Worm (Caenorhabditis elegans): Measurements from ENCODE around the gene clec-61.
A peak's percentile ranks its signal among the peaks of the same experiment; 100 is the strongest.
"Not testable (repeated sequence)": the region's sequence is repeated elsewhere in the genome, so short reads cannot be mapped to it uniquely, and the experiment has no call there.

The clec-61 gene

DNA sequence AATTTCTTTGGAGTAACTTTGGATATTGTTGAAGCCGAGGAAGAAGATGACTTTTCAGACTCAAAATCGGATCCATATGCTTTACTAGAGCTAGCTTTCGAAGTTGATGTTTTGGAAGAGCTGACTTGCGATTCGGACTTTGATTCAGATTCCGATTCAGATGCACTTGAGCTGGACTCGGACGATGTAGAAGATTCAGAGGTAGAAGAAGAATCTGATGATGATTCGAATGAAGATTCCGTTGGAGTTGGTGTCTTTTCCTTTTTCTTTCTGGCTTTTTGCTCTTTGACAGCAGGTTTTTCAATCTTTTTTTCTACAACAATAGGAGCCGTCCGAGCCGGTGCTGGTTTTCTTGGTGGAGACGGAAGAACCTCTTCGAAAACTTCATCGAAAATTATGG, 17.6 kb upstream of the clec-61 start:
- TF ChIP-seq med-1 (GFP tag; optimal IDR thresholded peaks at IDR 0.05; ENCODE audit: insufficient read depth) (no peak), tab-1 (GFP tag; IDR thresholded peaks at IDR 0.05) (no peak), T22C8.4 (GFP tag; IDR thresholded peaks at IDR 0.05) (no peak), ref-1 (GFP tag; conservative IDR thresholded peaks at IDR 0.05) (no peak), klf-2 (GFP tag; conservative IDR thresholded peaks at IDR 0.05) (no peak), cog-1 (tag; optimal IDR thresholded peaks at IDR 0.05) (no peak), flt-1 (GFP tag; IDR thresholded peaks at IDR 0.05) (no peak), ztf-23 (GFP tag; IDR thresholded peaks at IDR 0.05) (no peak), ztf-29 (GFP tag; IDR thresholded peaks at IDR 0.05) (no peak)

DNA sequence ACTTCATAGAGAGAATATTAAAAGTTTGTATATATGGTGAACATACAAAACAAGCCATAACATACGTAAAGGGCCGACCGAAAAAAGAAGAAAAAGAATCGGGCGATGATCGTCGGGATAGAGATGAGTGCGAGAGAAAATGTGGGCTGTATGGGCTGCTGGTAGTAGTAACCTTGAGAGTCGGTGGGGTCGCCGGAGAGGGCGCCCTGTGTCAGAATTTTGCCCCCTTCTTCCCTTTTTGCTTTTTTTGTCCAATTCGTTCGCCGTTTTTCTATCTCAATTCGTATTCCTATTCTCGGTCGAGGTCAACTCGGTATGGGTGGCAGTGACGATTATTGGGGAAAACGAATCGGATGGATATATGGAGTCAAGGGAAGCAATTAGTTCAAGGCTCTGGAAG, 15.6 kb upstream of the clec-61 start:
- no peak for TF ChIP-seq T22C8.4 (GFP tag; IDR thresholded peaks at IDR 0.05)
- TF ChIP-seq cog-1 (tag; optimal IDR thresholded peaks at IDR 0.05) = no peak
- no peak for TF ChIP-seq ztf-29 (GFP tag; IDR thresholded peaks at IDR 0.05)
- TF ChIP-seq med-1 (GFP tag; optimal IDR thresholded peaks at IDR 0.05; ENCODE audit: insufficient read depth) = no peak
- no peak for TF ChIP-seq klf-2 (GFP tag; conservative IDR thresholded peaks at IDR 0.05)
- no peak for TF ChIP-seq ztf-23 (GFP tag; IDR thresholded peaks at IDR 0.05)
- no peak for TF ChIP-seq ref-1 (GFP tag; conservative IDR thresholded peaks at IDR 0.05)
- TF ChIP-seq tab-1 (GFP tag; IDR thresholded peaks at IDR 0.05) = no peak
- no peak for TF ChIP-seq flt-1 (GFP tag; IDR thresholded peaks at IDR 0.05)

DNA sequence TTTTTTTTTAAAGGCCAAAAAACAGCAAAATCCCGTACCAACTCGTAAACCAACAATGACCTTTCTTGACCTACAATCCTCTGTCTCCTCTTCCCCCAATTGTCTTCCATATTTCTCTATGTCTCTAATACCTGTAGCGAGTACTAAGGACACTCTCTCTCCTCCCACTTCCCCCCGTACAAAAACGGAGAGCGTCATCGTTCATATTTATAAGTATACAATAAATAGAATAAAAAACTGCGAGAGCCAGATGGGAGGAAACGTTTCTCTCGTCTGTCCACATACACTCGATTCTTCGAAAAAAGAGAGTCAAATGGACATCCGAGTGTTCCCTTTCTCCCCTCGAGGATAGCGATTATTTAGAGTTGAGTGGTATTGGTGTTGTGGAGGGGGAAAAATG, 14.4 kb upstream of the clec-61 start:
- TF ChIP-seq tab-1 (GFP tag; IDR thresholded peaks at IDR 0.05) (no peak), T22C8.4 (GFP tag; IDR thresholded peaks at IDR 0.05) (no peak)

DNA sequence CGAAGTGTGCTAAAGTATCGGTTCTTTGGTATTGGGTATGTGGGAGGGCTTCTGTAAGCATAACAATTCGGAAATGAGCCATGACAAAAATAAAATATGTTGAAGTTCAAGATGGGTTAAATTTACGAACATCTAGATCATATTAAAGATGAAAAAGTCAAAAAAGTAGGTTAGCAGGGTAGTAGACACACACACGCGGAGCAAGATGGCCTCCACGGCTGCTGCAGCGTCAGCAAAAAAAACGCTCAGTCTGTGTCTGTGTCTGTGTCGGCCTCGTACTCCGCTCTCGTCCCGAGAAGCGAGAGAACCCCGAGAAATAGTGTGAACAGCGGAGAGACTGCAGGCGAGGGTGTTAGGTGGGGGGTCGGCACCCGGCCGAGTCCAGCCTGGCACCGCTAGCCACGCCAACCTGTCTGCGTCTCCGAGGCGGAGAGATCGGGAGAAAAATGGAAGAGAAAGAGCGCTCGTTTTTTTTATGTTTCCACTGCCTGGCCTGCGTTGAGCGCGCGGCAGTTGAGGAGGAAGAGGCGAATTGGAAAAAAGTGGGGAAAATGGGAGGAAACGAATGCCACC, 12.2 kb upstream of the clec-61 start, which contains the start of gene myrf-1:
Gene myrf-1 (minus strand): TSS at position 51 of the 573 bp plus-strand sequence.
- TF ChIP-seq ztf-29 (GFP tag; IDR thresholded peaks at IDR 0.05) = no peak
- 0 out of 2 replicates have a peak, but pooled peaks have one; percentile 67 for TF ChIP-seq tab-1 (GFP tag; IDR thresholded peaks at IDR 0.05)
- TF ChIP-seq cog-1 (tag; optimal IDR thresholded peaks at IDR 0.05) = peak; percentile 72
- peak; percentile 56; the same call in 1 of the 2 replicates for TF ChIP-seq ztf-23 (GFP tag; IDR thresholded peaks at IDR 0.05)
- TF ChIP-seq ref-1 (GFP tag; conservative IDR thresholded peaks at IDR 0.05) = no peak
- TF ChIP-seq flt-1 (GFP tag; IDR thresholded peaks at IDR 0.05) = 0 out of 2 replicates have a peak, but pooled peaks have one; percentile 6

DNA sequence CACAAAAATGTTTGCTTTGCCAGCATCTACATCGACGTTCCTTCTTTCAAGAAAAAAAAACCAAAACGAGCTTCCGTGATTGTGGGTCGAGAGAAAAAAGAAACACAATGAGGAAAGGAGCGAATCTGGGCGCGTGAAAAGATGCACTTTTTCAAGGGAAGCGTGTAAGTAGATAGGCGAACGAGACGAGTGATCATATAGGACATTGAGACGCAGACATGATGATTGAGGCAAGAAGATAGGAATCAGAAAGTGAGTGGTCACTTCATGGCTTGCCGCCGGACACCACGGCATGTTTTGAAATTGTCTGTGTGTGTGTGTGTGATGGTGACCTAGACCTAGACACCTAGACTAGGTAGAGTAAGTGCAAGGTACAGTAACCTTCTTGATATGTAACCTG, 11.2 kb upstream of the clec-61 start:
- TF ChIP-seq T22C8.4 (GFP tag; IDR thresholded peaks at IDR 0.05) = no peak
- no peak for TF ChIP-seq cog-1 (tag; optimal IDR thresholded peaks at IDR 0.05)
- TF ChIP-seq flt-1 (GFP tag; IDR thresholded peaks at IDR 0.05) = no peak
- no peak for TF ChIP-seq ref-1 (GFP tag; conservative IDR thresholded peaks at IDR 0.05)
- no peak for TF ChIP-seq med-1 (GFP tag; optimal IDR thresholded peaks at IDR 0.05; ENCODE audit: insufficient read depth)
- TF ChIP-seq ztf-29 (GFP tag; IDR thresholded peaks at IDR 0.05) = no peak
- no peak for TF ChIP-seq ztf-23 (GFP tag; IDR thresholded peaks at IDR 0.05)
- no peak for TF ChIP-seq tab-1 (GFP tag; IDR thresholded peaks at IDR 0.05)
- no peak for TF ChIP-seq klf-2 (GFP tag; conservative IDR thresholded peaks at IDR 0.05)

DNA sequence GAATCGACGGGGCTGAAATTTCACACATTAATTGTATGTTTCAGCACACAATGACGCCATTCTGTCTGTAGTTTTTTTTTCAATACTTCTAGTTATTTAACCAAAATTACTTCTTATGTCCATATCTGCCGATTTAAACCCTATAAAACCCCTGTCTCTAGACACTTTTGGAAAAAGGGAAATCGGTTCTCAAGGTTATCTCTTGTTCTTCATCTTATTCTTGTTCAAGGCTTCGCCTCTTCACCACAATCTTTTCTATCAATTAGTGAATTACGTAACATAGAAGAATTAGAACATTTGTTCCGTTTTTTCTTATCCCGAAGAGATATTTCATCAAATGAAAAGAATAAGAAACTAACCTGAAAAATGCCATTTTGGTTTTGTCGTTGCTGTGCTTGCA, 10.3 kb upstream of the clec-61 start:
- TF ChIP-seq cog-1 (tag; optimal IDR thresholded peaks at IDR 0.05) (no peak), klf-2 (GFP tag; conservative IDR thresholded peaks at IDR 0.05) (no peak), med-1 (GFP tag; optimal IDR thresholded peaks at IDR 0.05; ENCODE audit: insufficient read depth) (no peak)

DNA sequence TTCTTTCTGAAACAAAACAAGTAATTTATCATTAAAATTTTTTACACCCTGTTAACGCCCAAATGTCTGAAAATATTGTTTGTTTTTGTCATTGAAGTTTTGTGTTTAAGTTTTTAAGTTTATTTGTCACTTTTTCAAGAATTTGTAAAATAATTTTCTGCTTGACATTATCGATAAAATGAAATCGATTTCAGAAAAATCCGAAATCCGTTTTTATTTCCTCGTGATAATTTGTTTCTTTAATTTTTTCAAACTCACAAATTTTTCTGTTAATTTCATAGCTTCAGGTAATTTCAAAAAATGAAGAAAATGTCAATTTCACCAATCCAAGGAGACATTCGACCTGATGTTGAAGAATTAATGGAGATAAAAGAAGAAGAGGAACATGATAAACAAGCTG, 5.6 kb upstream of the clec-61 start, which contains the start of gene ZK666.12:
Gene ZK666.12 (plus strand): TSS at position 301 of the 400 bp plus-strand sequence.
- TF ChIP-seq med-1 (GFP tag; optimal IDR thresholded peaks at IDR 0.05; ENCODE audit: insufficient read depth) (no peak), ref-1 (GFP tag; conservative IDR thresholded peaks at IDR 0.05) (no peak), tab-1 (GFP tag; IDR thresholded peaks at IDR 0.05) (no peak), ztf-23 (GFP tag; IDR thresholded peaks at IDR 0.05) (no peak), cog-1 (tag; optimal IDR thresholded peaks at IDR 0.05) (no peak)

DNA sequence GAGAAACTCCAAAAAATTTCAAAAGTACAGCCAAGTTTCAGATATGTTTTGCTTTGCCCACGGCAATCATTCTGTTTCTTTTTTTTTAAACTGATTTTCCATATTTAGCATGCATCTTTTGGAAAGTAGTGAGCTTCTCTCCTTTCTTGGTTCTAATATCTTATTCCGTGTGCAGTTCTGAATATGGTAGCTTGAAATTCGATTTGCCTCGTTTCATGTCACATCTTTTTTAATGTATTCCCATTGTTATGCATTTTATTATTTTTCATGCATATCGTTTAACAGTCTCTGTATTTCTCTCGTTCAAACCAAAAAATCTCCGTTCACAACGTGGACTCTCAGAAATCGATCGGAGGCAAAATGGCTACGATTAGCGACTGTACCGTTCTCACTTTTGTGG, 4.1 kb upstream of the clec-61 start, which contains the start of gene ZK666.14:
Gene ZK666.14 (plus strand): TSS at position 301 of the 400 bp plus-strand sequence.
- TF ChIP-seq flt-1 (GFP tag; IDR thresholded peaks at IDR 0.05) (no peak), ztf-23 (GFP tag; IDR thresholded peaks at IDR 0.05) (no peak), med-1 (GFP tag; optimal IDR thresholded peaks at IDR 0.05; ENCODE audit: insufficient read depth) (no peak), ref-1 (GFP tag; conservative IDR thresholded peaks at IDR 0.05) (no peak), T22C8.4 (GFP tag; IDR thresholded peaks at IDR 0.05) (no peak), klf-2 (GFP tag; conservative IDR thresholded peaks at IDR 0.05) (no peak)

DNA sequence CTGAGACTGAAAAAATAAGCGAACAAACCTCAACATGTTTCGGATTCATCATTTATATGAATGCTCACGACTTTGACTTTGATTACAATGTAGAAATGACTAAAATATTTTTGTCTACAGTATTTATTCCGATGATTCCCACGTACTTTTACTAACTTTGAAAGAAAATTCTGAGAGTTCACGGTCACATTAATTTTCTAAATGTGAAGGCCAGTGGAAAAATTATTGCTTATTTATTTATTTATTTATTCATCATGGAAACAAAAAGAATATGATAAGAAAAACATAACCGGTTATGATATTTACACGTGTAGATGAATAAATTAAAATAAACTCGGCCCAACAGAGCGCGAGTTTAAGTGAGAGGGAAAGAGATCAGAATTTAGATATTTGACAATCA, 2.7 kb upstream of the clec-61 start, which contains the start of gene ZK666.8:
Gene ZK666.8 (minus strand): TSS at position 101 of the 400 bp plus-strand sequence.
- TF ChIP-seq klf-2 (GFP tag; conservative IDR thresholded peaks at IDR 0.05); flt-1 (GFP tag; IDR thresholded peaks at IDR 0.05); med-1 (GFP tag; optimal IDR thresholded peaks at IDR 0.05; ENCODE audit: insufficient read depth): not testable (repeated sequence)

DNA sequence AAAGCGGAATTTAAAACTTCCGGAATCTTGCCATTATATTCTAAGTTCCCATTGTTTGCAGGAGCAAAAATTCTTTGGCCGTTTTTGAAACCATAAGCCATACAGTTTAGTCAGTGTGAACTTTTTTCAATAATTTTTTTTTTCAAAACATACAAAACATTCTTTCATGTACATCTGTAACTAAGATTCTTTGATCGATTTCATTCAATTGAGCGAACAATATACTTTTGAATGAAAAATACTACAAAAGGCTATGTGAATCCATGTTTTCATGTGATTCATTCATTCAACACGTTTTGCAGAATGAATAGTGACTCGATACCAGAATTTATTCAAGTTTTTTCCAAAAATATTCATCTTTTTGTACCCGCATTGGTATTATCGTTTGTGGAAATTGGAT, 3.6 kb downstream of the clec-61 start, which contains the start of gene ZK666.15:
Gene ZK666.15 (plus strand): TSS at position 301 of the 400 bp plus-strand sequence.
- TF ChIP-seq ztf-23 (GFP tag; IDR thresholded peaks at IDR 0.05) (no peak), tab-1 (GFP tag; IDR thresholded peaks at IDR 0.05) (no peak), cog-1 (tag; optimal IDR thresholded peaks at IDR 0.05) (no peak), ref-1 (GFP tag; conservative IDR thresholded peaks at IDR 0.05) (no peak), klf-2 (GFP tag; conservative IDR thresholded peaks at IDR 0.05) (no peak), flt-1 (GFP tag; IDR thresholded peaks at IDR 0.05) (no peak), ztf-29 (GFP tag; IDR thresholded peaks at IDR 0.05) (no peak), med-1 (GFP tag; optimal IDR thresholded peaks at IDR 0.05; ENCODE audit: insufficient read depth) (no peak), T22C8.4 (GFP tag; IDR thresholded peaks at IDR 0.05) (no peak)

Data from whole organism, midembryonic.